Worm (Caenorhabditis elegans) whole organism, late embryonic: Measurements from ENCODE around the gene F54A3.6.

ENCODE experiments used
- F13H6.1 ChIP-seq: sonication (generic microtip); optimal IDR thresholded peaks from 2 replicates; lab custom pipeline; 2016; ENCODE audit warnings: missing genetic modification characterization, missing compliant biosample characterization
- K09A11.1 ChIP-seq: sonication (generic microtip); optimal IDR thresholded peaks from 2 replicates; lab custom pipeline; 2017; ENCODE audit warnings: antibody characterized with exemption, mild to moderate bottlenecking, missing genetic modification characterization, missing compliant biosample characterization; ENCODE audit not compliant: insufficient read depth
- ama-1 ChIP-seq: fragments of 150-350 bp; optimal IDR thresholded peaks from 2 replicates; lab custom pipeline; 2014
- ceh-14 ChIP-seq: sonication (generic microtip); optimal IDR thresholded peaks from 2 replicates; lab custom pipeline; 2016; ENCODE audit warnings: missing genotype, missing genetic modification characterization, missing compliant biosample characterization
- ceh-19 ChIP-seq: fragments of 200-800 bp; sonication (Bioruptor generic); optimal IDR thresholded peaks from 2 replicates; lab custom pipeline; 2018; ENCODE audit warnings: mild to moderate bottlenecking, missing genetic modification characterization, missing compliant biosample characterization
- ceh-22 ChIP-seq: sonication (generic microtip); optimal IDR thresholded peaks from 2 replicates; lab custom pipeline; 2017; ENCODE audit warnings: missing biosample characterization, missing genetic modification characterization
- ceh-30 ChIP-seq: fragments of 150-350 bp; optimal IDR thresholded peaks from 2 replicates; lab custom pipeline; 2014; ENCODE audit warnings: missing biosample characterization, missing genetic modification characterization
- ceh-31 ChIP-seq: sonication (generic microtip); optimal IDR thresholded peaks from 2 replicates; lab custom pipeline; 2016; ENCODE audit warnings: missing genetic modification characterization, missing compliant biosample characterization
- ceh-34 ChIP-seq: sonication (generic microtip); optimal IDR thresholded peaks from 2 replicates; lab custom pipeline; 2016; ENCODE audit warnings: mild to moderate bottlenecking, missing genetic modification characterization, missing compliant biosample characterization
- ceh-45 ChIP-seq: fragments of 200-800 bp; sonication (Bioruptor generic); IDR thresholded peaks from 2 replicates; pipeline ENCODE4 v1.3.6; 2022; ENCODE audit warnings: missing genetic modification reagents, missing genetic modification characterization, missing compliant biosample characterization
- ceh-48 ChIP-seq: sonication (generic microtip); optimal IDR thresholded peaks from 2 replicates; lab custom pipeline; 2016; ENCODE audit warnings: missing genetic modification characterization, inconsistent platforms, missing compliant biosample characterization
- ceh-9 ChIP-seq: sonication (generic microtip); optimal IDR thresholded peaks from 2 replicates; lab custom pipeline; 2016; ENCODE audit warnings: mild to moderate bottlenecking, missing genetic modification characterization, inconsistent platforms, missing compliant biosample characterization
- che-1 ChIP-seq: sonication (generic microtip); optimal IDR thresholded peaks from 2 replicates; lab custom pipeline; 2016; ENCODE audit warnings: mild to moderate bottlenecking, missing genetic modification characterization, missing compliant biosample characterization
- dmd-4 ChIP-seq: sonication (generic microtip); optimal IDR thresholded peaks from 2 replicates; lab custom pipeline; 2016; ENCODE audit warnings: borderline replicate concordance, missing genetic modification characterization, missing compliant biosample characterization
- dve-1 ChIP-seq: sonication (generic microtip); optimal IDR thresholded peaks from 2 replicates; lab custom pipeline; 2017; ENCODE audit warnings: antibody characterized with exemption, mild to moderate bottlenecking, missing genetic modification characterization, missing compliant biosample characterization
- elt-2 ChIP-seq: sonication (generic microtip); optimal IDR thresholded peaks from 2 replicates; lab custom pipeline; 2016; ENCODE audit warnings: missing genetic modification reagents, missing genetic modification characterization, missing compliant biosample characterization
- elt-4 ChIP-seq: sonication (generic microtip); optimal IDR thresholded peaks from 2 replicates; lab custom pipeline; 2016; ENCODE audit warnings: missing genetic modification characterization, missing compliant biosample characterization
- ets-4 ChIP-seq: sonication (generic microtip); optimal IDR thresholded peaks from 2 replicates; lab custom pipeline; 2016; ENCODE audit warnings: missing genetic modification characterization, missing compliant biosample characterization
- fax-1 ChIP-seq: sonication (generic microtip); optimal IDR thresholded peaks from 2 replicates; lab custom pipeline; 2016; ENCODE audit warnings: missing genotype, missing genetic modification characterization, missing compliant biosample characterization
- fkh-6 ChIP-seq: sonication (generic microtip); optimal IDR thresholded peaks from 2 replicates; lab custom pipeline; 2016; ENCODE audit warnings: missing genetic modification characterization, missing compliant biosample characterization
- hlh-13 ChIP-seq: fragments of 200-800 bp; sonication (Bioruptor generic); optimal IDR thresholded peaks from 2 replicates; lab custom pipeline; 2018; ENCODE audit warnings: mild to moderate bottlenecking, missing genetic modification characterization, missing compliant biosample characterization
- hlh-15 ChIP-seq: sonication (generic microtip); optimal IDR thresholded peaks from 2 replicates; lab custom pipeline; 2016; ENCODE audit warnings: missing genetic modification characterization, missing compliant biosample characterization
- hlh-30 ChIP-seq: sonication (generic microtip); optimal IDR thresholded peaks from 2 replicates; lab custom pipeline; 2017; ENCODE audit warnings: antibody characterized with exemption, missing genetic modification characterization, missing compliant biosample characterization; ENCODE audit not compliant: insufficient read depth
- hlh-6 ChIP-seq: sonication (generic microtip); optimal IDR thresholded peaks from 2 replicates; lab custom pipeline; 2016; ENCODE audit warnings: missing genotype, missing genetic modification characterization, missing compliant biosample characterization
- hlh-8 ChIP-seq: sonication (generic microtip); optimal IDR thresholded peaks from 2 replicates; lab custom pipeline; 2016; ENCODE audit warnings: missing genotype, missing genetic modification characterization, missing compliant biosample characterization
- lin-11 ChIP-seq: fragments of 200-800 bp; sonication (Bioruptor generic); optimal IDR thresholded peaks from 2 replicates; lab custom pipeline; 2018; ENCODE audit warnings: mild to moderate bottlenecking, missing genetic modification characterization, missing compliant biosample characterization
- mec-3 ChIP-seq: sonication (generic microtip); optimal IDR thresholded peaks from 2 replicates; lab custom pipeline; 2016; ENCODE audit warnings: borderline replicate concordance, missing genetic modification characterization, missing compliant biosample characterization
- nfya-1 ChIP-seq: sonication (generic microtip); optimal IDR thresholded peaks from 2 replicates; lab custom pipeline; 2017; ENCODE audit warnings: missing genetic modification characterization, mild to moderate bottlenecking, missing compliant biosample characterization, antibody characterized with exemption, moderate library complexity
- odd-2 ChIP-seq: sonication (generic microtip); optimal IDR thresholded peaks from 2 replicates; lab custom pipeline; 2017; ENCODE audit warnings: antibody characterized with exemption, mild to moderate bottlenecking, missing genetic modification characterization, missing compliant biosample characterization
- pax-1 ChIP-seq: fragments of 150-350 bp; optimal IDR thresholded peaks from 2 replicates; lab custom pipeline; 2014; ENCODE audit warnings: missing biosample characterization, missing genetic modification characterization
- pha-2 ChIP-seq: sonication (generic microtip); optimal IDR thresholded peaks from 2 replicates; lab custom pipeline; 2017; ENCODE audit warnings: mild to moderate bottlenecking, missing genetic modification characterization, missing compliant biosample characterization
- pha-4 ChIP-seq: fragments of 150-350 bp; optimal IDR thresholded peaks from 2 replicates; lab custom pipeline; 2018; ENCODE audit warnings: missing biosample characterization, missing genetic modification reagents, missing genetic modification characterization
- pqm-1 ChIP-seq: sonication (generic microtip); optimal IDR thresholded peaks from 2 replicates; lab custom pipeline; 2016; ENCODE audit warnings: missing genetic modification characterization, missing compliant biosample characterization
- pros-1 ChIP-seq: fragments of 150-350 bp; optimal IDR thresholded peaks from 2 replicates; lab custom pipeline; 2014; ENCODE audit warnings: missing biosample characterization, missing genetic modification reagents, missing genetic modification characterization
- syd-9 ChIP-seq: sonication (generic microtip); optimal IDR thresholded peaks from 2 replicates; lab custom pipeline; 2016; ENCODE audit warnings: mild to moderate bottlenecking, missing genetic modification characterization, moderate library complexity, missing compliant biosample characterization
- tbx-2 ChIP-seq: sonication (generic microtip); optimal IDR thresholded peaks from 2 replicates; lab custom pipeline; 2016; ENCODE audit warnings: missing genetic modification characterization, missing compliant biosample characterization
- ttx-3 ChIP-seq: sonication (generic microtip); optimal IDR thresholded peaks from 2 replicates; lab custom pipeline; 2016; ENCODE audit warnings: missing genetic modification reagents, missing genetic modification characterization, missing compliant biosample characterization
- unc-3 ChIP-seq, 2 experiments: fragments of 200-800 bp in 1 of 2; sonication (Bioruptor generic) in 1 of 2; sonication (generic microtip) in 1 of 2; conservative IDR thresholded peaks in 1 of 2; optimal IDR thresholded peaks in 1 of 2; 2 replicates each; pipeline versions ENCODE4 v1.3.6 to Lab custom; 2016 to 2022; ENCODE audit warnings: missing compliant biosample characterization in 2 of 2, missing genetic modification characterization in 2 of 2, missing genetic modification reagents in 1 of 2
- unc-42 ChIP-seq: sonication (generic microtip); optimal IDR thresholded peaks from 2 replicates; lab custom pipeline; 2016; ENCODE audit warnings: missing genotype, missing genetic modification characterization, missing compliant biosample characterization
- unc-86 ChIP-seq: sonication (generic microtip); optimal IDR thresholded peaks from 2 replicates; lab custom pipeline; 2016; ENCODE audit warnings: missing genetic modification characterization, missing compliant biosample characterization
- zip-5 ChIP-seq: sonication (generic microtip); optimal IDR thresholded peaks from 2 replicates; lab custom pipeline; 2016; ENCODE audit warnings: missing genetic modification characterization, missing compliant biosample characterization
- ztf-16 ChIP-seq: sonication (generic microtip); optimal IDR thresholded peaks from 2 replicates; lab custom pipeline; 2017; ENCODE audit warnings: missing genetic modification characterization, missing compliant biosample characterization

Gene F54A3.6

DNA sequence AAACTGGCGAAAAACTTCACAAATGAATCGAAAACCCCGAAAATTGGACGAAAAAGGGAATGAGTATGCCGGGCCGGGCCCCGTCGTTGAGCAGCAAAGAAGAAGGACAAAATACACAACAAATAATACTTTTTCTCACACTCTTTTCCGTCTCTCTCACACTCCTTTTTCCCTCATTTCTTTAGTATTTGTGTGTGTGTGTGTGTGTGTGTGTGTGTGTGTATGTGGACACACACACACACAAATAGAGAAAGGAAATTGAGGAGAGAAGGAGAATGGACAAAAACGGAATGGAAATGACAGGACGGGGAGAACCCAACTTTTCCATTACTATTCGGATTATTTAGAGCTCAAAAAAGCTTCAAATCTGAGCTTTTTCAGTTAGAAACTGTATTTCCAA lies 36.7 kb downstream of the F54A3.6 start:
- no peak for TF ChIP-seq ceh-9 (tag; lab: Kevin White, UChicago)
- TF ChIP-seq che-1 (tag; lab: Kevin White, UChicago): no peak
- TF ChIP-seq ceh-14: no peak
- TF ChIP-seq fkh-6 (tag; lab: Kevin White, UChicago): no peak
- no peak for TF ChIP-seq ets-4 (tag; lab: Kevin White, UChicago)
- no peak for TF ChIP-seq mec-3
- TF ChIP-seq zip-5 (tag; lab: Kevin White, UChicago): no peak
- TF ChIP-seq nfya-1 (tag; lab: Kevin White, UChicago): peak; percentile 40
- TF ChIP-seq unc-3 (GFP tag; conservative IDR thresholded peaks at IDR 0.05; lab: Robert Waterston, UW): no peak
- no peak for TF ChIP-seq unc-3 (tag; optimal IDR thresholded peaks at IDR 0.05; lab: Kevin White, UChicago)
- no peak for TF ChIP-seq syd-9 (tag; lab: Kevin White, UChicago)
- TF ChIP-seq tbx-2 (tag; lab: Kevin White, UChicago): peak; percentile 52
- no peak for TF ChIP-seq hlh-13 (GFP tag; lab: Kevin White, UChicago)
- peak; percentile 9 for TF ChIP-seq elt-2 (tag; lab: Kevin White, UChicago)
- no peak for TF ChIP-seq unc-86 (tag; lab: Kevin White, UChicago)
- TF ChIP-seq ceh-31 (tag; lab: Kevin White, UChicago): peak; percentile 47
- TF ChIP-seq dmd-4 (tag; lab: Kevin White, UChicago): no peak
- no peak for TF ChIP-seq pha-2 (tag; lab: Kevin White, UChicago)
- no peak for TF ChIP-seq hlh-6
- no peak for TF ChIP-seq K09A11.1 (tag; lab: Kevin White, UChicago)
- peak; percentile 27 for TF ChIP-seq ceh-34 (tag; lab: Kevin White, UChicago)
- no peak for TF ChIP-seq F13H6.1 (tag; lab: Kevin White, UChicago)
- no peak for TF ChIP-seq lin-11
- peak; percentile 14 for TF ChIP-seq dve-1
- no peak for TF ChIP-seq odd-2 (tag; lab: Kevin White, UChicago)
- peak; percentile 53 for TF ChIP-seq unc-42 (tag; lab: Kevin White, UChicago)
- no peak for TF ChIP-seq ceh-22 (tag; lab: Kevin White, UChicago)
- TF ChIP-seq pax-1 (tag; lab: Kevin White, UChicago): no peak
- TF ChIP-seq hlh-30: no peak

DNA sequence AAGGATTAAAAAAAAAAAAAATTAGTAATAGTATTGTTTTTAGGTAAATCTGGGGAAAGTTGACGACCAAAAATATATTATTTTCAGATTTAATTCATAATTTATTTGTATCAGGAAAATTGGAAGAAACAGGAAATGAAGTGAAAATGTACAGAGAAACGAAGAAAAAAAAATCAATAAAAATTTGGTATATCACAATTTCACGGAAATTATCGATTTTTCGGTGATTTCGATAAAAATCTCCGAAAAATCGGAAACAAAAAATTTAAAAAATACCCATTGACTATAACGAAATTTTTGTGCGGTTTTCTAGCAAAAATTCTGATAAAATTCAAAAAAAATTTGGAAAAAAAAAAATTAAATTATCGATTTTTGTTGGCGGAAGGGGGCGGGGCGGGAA lies 40.0 kb downstream of the F54A3.6 start:
- peak; percentile 44 for TF ChIP-seq ceh-48 (tag; lab: Kevin White, UChicago)
- no peak for TF ChIP-seq pros-1
- no peak for TF ChIP-seq unc-3 (GFP tag; conservative IDR thresholded peaks at IDR 0.05; lab: Robert Waterston, UW)
- TF ChIP-seq unc-3 (tag; optimal IDR thresholded peaks at IDR 0.05; lab: Kevin White, UChicago): no peak
- TF ChIP-seq fax-1 (tag; lab: Kevin White, UChicago): no peak
- TF ChIP-seq elt-2 (tag; lab: Kevin White, UChicago): no peak
- TF ChIP-seq ttx-3 (tag; lab: Kevin White, UChicago): no peak
- TF ChIP-seq pqm-1 (tag; lab: Kevin White, UChicago): no peak
- no peak for TF ChIP-seq ceh-19 (GFP tag; lab: Kevin White, UChicago)
- TF ChIP-seq mec-3: no peak

DNA sequence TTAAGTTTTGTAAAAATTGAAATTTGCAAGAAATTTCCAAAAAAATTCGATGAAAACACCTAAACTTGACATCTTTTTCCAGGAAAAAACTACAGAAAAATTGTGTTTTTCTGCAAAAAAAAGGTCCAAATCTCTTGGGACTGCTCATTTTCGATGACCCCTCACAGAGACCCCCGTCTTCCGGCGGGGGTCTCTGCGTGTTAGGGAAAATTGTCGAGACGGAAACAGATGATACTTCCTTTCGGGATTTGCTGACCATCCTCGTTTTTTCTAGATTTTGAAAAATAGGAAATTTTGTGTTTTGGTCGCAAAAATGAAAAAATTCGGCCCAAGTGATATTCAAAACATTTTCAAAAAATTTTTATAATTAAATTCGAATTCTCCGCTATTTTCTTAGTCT lies 40.9 kb downstream of the F54A3.6 start:
- no peak for TF ChIP-seq ama-1 (lab: Kevin White, UChicago)
- no peak for TF ChIP-seq hlh-8 (tag; lab: Kevin White, UChicago)
- TF ChIP-seq ceh-14: no peak
- TF ChIP-seq hlh-15 (tag; lab: Kevin White, UChicago): no peak
- TF ChIP-seq dve-1: no peak
- TF ChIP-seq ceh-30 (tag; lab: Kevin White, UChicago): no peak
- no peak for TF ChIP-seq elt-4 (tag; lab: Kevin White, UChicago)
- no peak for TF ChIP-seq zip-5 (tag; lab: Kevin White, UChicago)
- TF ChIP-seq syd-9 (tag; lab: Kevin White, UChicago): no peak
- TF ChIP-seq pha-4 (tag; lab: Kevin White, UChicago): no peak
- TF ChIP-seq ceh-45 (GFP tag; lab: Robert Waterston, UW): no peak
- no peak for TF ChIP-seq ztf-16 (tag; lab: Kevin White, UChicago)
- TF ChIP-seq, all 69 proteins: peak for 0
